Worm (Caenorhabditis elegans) whole organism, dauer: ENCODE results near the gene tag-65.

Experiments
- unc-62 ChIP-seq: sonication (generic microtip); optimal IDR thresholded peaks from 2 replicates; lab custom pipeline; 2017; ENCODE audit warnings: missing biosample characterization, missing genetic modification reagents, missing genetic modification characterization

The tag-65 gene

ce11 chrV:13666460-13666859 lies 11.9 kb downstream of the tag-65 start:
- no peak for TF ChIP-seq unc-62 (GFP tag; lab: Kevin White, UChicago)

ce11 chrV:13665089-13665488 lies 13.3 kb downstream of the tag-65 start, which contains the start of gene rde-12:
rde-12 (plus strand) TSS chrV:13665389.
- TF ChIP-seq unc-62 (GFP tag; lab: Kevin White, UChicago): no peak

- TF ChIP-seq unc-62 (GFP tag; lab: Kevin White, UChicago): no peak
Measured at ce11 chrV:13664340-13664916, 14.0 kb downstream of the tag-65 start.

ce11 chrV:13660660-13661325 lies 17.6 kb downstream of the tag-65 start, which contains the start of gene letm-1:
letm-1 (plus strand) TSS chrV:13661257.
- TF ChIP-seq unc-62 (GFP tag; lab: Kevin White, UChicago): no peak

ce11 chrV:13660115-13660514 lies 18.3 kb downstream of the tag-65 start:
- TF ChIP-seq unc-62 (GFP tag; lab: Kevin White, UChicago): no peak

ce11 chrV:13659219-13659618 lies 19.2 kb downstream of the tag-65 start:
- no peak for TF ChIP-seq unc-62 (GFP tag; lab: Kevin White, UChicago)

- no peak for TF ChIP-seq unc-62 (GFP tag; lab: Kevin White, UChicago)
Measured at ce11 chrV:13658577-13658976, 19.8 kb downstream of the tag-65 start.

- TF ChIP-seq unc-62 (GFP tag; lab: Kevin White, UChicago): no peak
Measured at ce11 chrV:13657841-13658338, 20.5 kb downstream of the tag-65 start.

ce11 chrV:13657291-13657690 lies 21.1 kb downstream of the tag-65 start:
- no peak for TF ChIP-seq unc-62 (GFP tag; lab: Kevin White, UChicago)

ce11 chrV:13656346-13657254 lies 21.8 kb downstream of the tag-65 start:
- TF ChIP-seq unc-62 (GFP tag; lab: Kevin White, UChicago): no peak

ce11 chrV:13655202-13655764 lies 23.1 kb downstream of the tag-65 start:
- no peak for TF ChIP-seq unc-62 (GFP tag; lab: Kevin White, UChicago)

ce11 chrV:13654394-13654792 lies 24.0 kb downstream of the tag-65 start:
- TF ChIP-seq unc-62 (GFP tag; lab: Kevin White, UChicago): no peak

ce11 chrV:13653713-13654393 lies 24.5 kb downstream of the tag-65 start, which contains the start of gene lpin-1:
lpin-1 (minus strand) TSS chrV:13654129.
- TF ChIP-seq unc-62 (GFP tag; lab: Kevin White, UChicago): no peak

- no peak for TF ChIP-seq unc-62 (GFP tag; lab: Kevin White, UChicago)
Measured at ce11 chrV:13652322-13652721, 26.1 kb downstream of the tag-65 start.

- TF ChIP-seq unc-62 (GFP tag; lab: Kevin White, UChicago): no peak
Measured at ce11 chrV:13650800-13651199, 27.6 kb downstream of the tag-65 start.
